Worm (Caenorhabditis elegans) whole organism, L4 larva: ENCODE measurements around the gene F55C10.4.

ENCODE experiments used
- F37D6.2 ChIP-seq: sonication (generic microtip); optimal IDR thresholded peaks from 2 replicates; lab custom pipeline; 2016; ENCODE audit warnings: mild to moderate bottlenecking, missing genetic modification characterization, missing compliant biosample characterization
- F49E8.2 ChIP-seq: sonication (generic microtip); optimal IDR thresholded peaks from 2 replicates; lab custom pipeline; 2016; ENCODE audit warnings: missing compliant biosample characterization, mild to moderate bottlenecking, missing genetic modification characterization, borderline replicate concordance
- R02D3.7 ChIP-seq: fragments of 150-350 bp; sonication (generic microtip); optimal IDR thresholded peaks from 3 replicates; lab custom pipeline; 2014; ENCODE audit warnings: missing biosample characterization, missing genetic modification characterization
- Y48G9A.11 ChIP-seq: fragments of 200-800 bp; sonication (Bioruptor generic); IDR thresholded peaks from 2 replicates; pipeline ENCODE4 v1.3.6; 2022; ENCODE audit warnings: missing genetic modification reagents, missing genetic modification characterization, missing compliant biosample characterization
- Y5F2A.4 ChIP-seq: fragments of 200-800 bp; sonication (Bioruptor generic); optimal IDR thresholded peaks from 2 replicates; lab custom pipeline; 2018; ENCODE audit warnings: mild to moderate bottlenecking, missing genetic modification characterization, missing compliant biosample characterization
- aha-1 ChIP-seq: fragments of 150-350 bp; peaks from one replicate; lab custom pipeline; 2014; ENCODE audit warnings: missing biosample characterization, missing genetic modification characterization
- ama-1 ChIP-seq: fragments of 150-350 bp; optimal IDR thresholded peaks from 2 replicates; lab custom pipeline; 2014; ENCODE audit warnings: inconsistent platforms, mixed read lengths
- arid-1 ChIP-seq: fragments of 200-800 bp; sonication (Bioruptor generic); conservative IDR thresholded peaks from 2 replicates; pipeline ENCODE4 v1.3.6; 2022; ENCODE audit warnings: missing genetic modification reagents, missing genetic modification characterization, missing compliant biosample characterization
- ceh-28 ChIP-seq: fragments of 150-350 bp; optimal IDR thresholded peaks from 2 replicates; lab custom pipeline; 2014; ENCODE audit warnings: missing biosample characterization, missing genetic modification reagents, missing genetic modification characterization
- ceh-82 ChIP-seq: sonication (generic microtip); optimal IDR thresholded peaks from 2 replicates; lab custom pipeline; 2017; ENCODE audit warnings: missing biosample characterization, missing genetic modification characterization
- ctbp-1 ChIP-seq: fragments of 200-800 bp; sonication (Bioruptor generic); IDR thresholded peaks from 2 replicates; pipeline ENCODE4 v1.3.6; 2022; ENCODE audit warnings: missing genetic modification reagents, missing genetic modification characterization, missing compliant biosample characterization
- daf-19 ChIP-seq: fragments of 200-800 bp; sonication (Bioruptor generic); conservative IDR thresholded peaks from 2 replicates; pipeline ENCODE4 v1.3.6; 2022; ENCODE audit warnings: missing genetic modification characterization, missing compliant biosample characterization
- dmd-9 ChIP-seq: fragments of 200-800 bp; sonication (Bioruptor generic); IDR thresholded peaks from 2 replicates; pipeline ENCODE4 v1.3.6; 2022; ENCODE audit warnings: missing genetic modification reagents, missing genetic modification characterization, missing compliant biosample characterization
- duxl-1 ChIP-seq: sonication (generic microtip); optimal IDR thresholded peaks from 2 replicates; lab custom pipeline; 2016; ENCODE audit warnings: mild to moderate bottlenecking, missing genetic modification characterization, moderate library complexity, missing compliant biosample characterization; ENCODE audit not compliant: poor library complexity
- gei-8 ChIP-seq: fragments of 200-800 bp; sonication (Bioruptor generic); optimal IDR thresholded peaks from 2 replicates; lab custom pipeline; 2018; ENCODE audit warnings: mild to moderate bottlenecking, missing genetic modification characterization, missing compliant biosample characterization
- jun-1 ChIP-seq: fragments of 150-350 bp; optimal IDR thresholded peaks from 2 replicates; lab custom pipeline; 2014; ENCODE audit warnings: missing biosample characterization, missing genetic modification reagents, missing genetic modification characterization
- lim-7 ChIP-seq: fragments of 200-800 bp; sonication (Bioruptor generic); IDR thresholded peaks from 2 replicates; pipeline ENCODE4 v1.3.6; 2022; ENCODE audit warnings: missing genetic modification characterization, missing compliant biosample characterization
- lin-13 ChIP-seq: fragments of 150-350 bp; optimal IDR thresholded peaks from 2 replicates; lab custom pipeline; 2014; ENCODE audit warnings: missing biosample characterization, missing genetic modification reagents, missing genetic modification characterization
- lin-15B ChIP-seq: fragments of 150-350 bp; sonication (generic microtip); optimal IDR thresholded peaks from 3 replicates; lab custom pipeline; 2014; ENCODE audit warnings: missing biosample characterization, missing genetic modification characterization
- lin-29 ChIP-seq: fragments of 200-800 bp; sonication (Bioruptor generic); IDR thresholded peaks from 2 replicates; pipeline ENCODE4 v1.3.6; 2022; ENCODE audit warnings: missing genetic modification reagents, missing genetic modification characterization, missing compliant biosample characterization
- lsy-2 ChIP-seq, 2 experiments: fragments of 150-350 bp in 1 of 2; sonication (generic microtip) in 1 of 2; optimal IDR thresholded peaks; 2 replicates each; lab custom pipeline; 2014 to 2017; ENCODE audit warnings: missing biosample characterization in 2 of 2, missing genetic modification characterization in 2 of 2
- madf-9 ChIP-seq: fragments of 200-800 bp; sonication (Bioruptor generic); conservative IDR thresholded peaks from 2 replicates; pipeline ENCODE4 v1.3.6; 2022; ENCODE audit warnings: missing genetic modification reagents, missing genetic modification characterization, missing compliant biosample characterization
- nhr-237 ChIP-seq: sonication (generic microtip); optimal IDR thresholded peaks from 2 replicates; lab custom pipeline; 2017; ENCODE audit warnings: missing biosample characterization, missing genetic modification characterization
- nhr-42 ChIP-seq: fragments of 200-800 bp; sonication (Bioruptor generic); IDR thresholded peaks from 2 replicates; pipeline ENCODE4 v1.3.6; 2022; ENCODE audit warnings: missing genetic modification characterization, missing compliant biosample characterization
- nhr-48 ChIP-seq: sonication (generic microtip); optimal IDR thresholded peaks from 2 replicates; lab custom pipeline; 2016; ENCODE audit warnings: mild to moderate bottlenecking, missing genetic modification characterization, missing compliant biosample characterization
- nhr-77 ChIP-seq: fragments of 150-350 bp; optimal IDR thresholded peaks from 2 replicates; lab custom pipeline; 2014; ENCODE audit warnings: missing biosample characterization, missing genetic modification characterization
- php-3 ChIP-seq: fragments of 200-800 bp; sonication (Bioruptor generic); IDR thresholded peaks from 2 replicates; pipeline ENCODE4 v1.3.6; 2022; ENCODE audit warnings: missing genetic modification reagents, missing genetic modification characterization, missing compliant biosample characterization
- pqm-1 ChIP-seq: sonication (generic microtip); optimal IDR thresholded peaks from 2 replicates; lab custom pipeline; 2017; ENCODE audit warnings: missing biosample characterization, missing genetic modification characterization
- set-16 ChIP-seq: fragments of 200-800 bp; sonication (Bioruptor generic); IDR thresholded peaks from 2 replicates; pipeline ENCODE4 v1.3.6; 2022; ENCODE audit warnings: missing genetic modification reagents, missing genetic modification characterization, missing compliant biosample characterization
- snpc-1.2 ChIP-seq: fragments of 200-800 bp; sonication (Bioruptor generic); IDR thresholded peaks from 2 replicates; pipeline ENCODE4 v1.3.6; 2022; ENCODE audit warnings: missing genetic modification reagents, missing genetic modification characterization, missing compliant biosample characterization
- tra-1 ChIP-seq: fragments of 200-800 bp; sonication (Bioruptor generic); IDR thresholded peaks from 2 replicates; pipeline ENCODE4 v1.3.6; 2022; ENCODE audit warnings: missing genetic modification reagents, missing genetic modification characterization, missing compliant biosample characterization
- unc-62 ChIP-seq, 3 experiments: fragments of 150-350 bp in 1 of 3; sonication (generic microtip); optimal IDR thresholded peaks in 2 of 3; peaks in 1 of 3; 1 replicate in 1 of 3; 2 replicates in 2 of 3; lab custom pipeline; 2014 to 2017; ENCODE audit warnings: missing biosample characterization in 3 of 3, missing genetic modification characterization in 3 of 3, missing genetic modification reagents in 3 of 3, missing genotype in 1 of 3
- zfp-2 ChIP-seq: sonication (generic microtip); optimal IDR thresholded peaks from 2 replicates; lab custom pipeline; 2016; ENCODE audit warnings: mild to moderate bottlenecking, missing genetic modification characterization, missing compliant biosample characterization
- zfp-3 ChIP-seq: fragments of 200-800 bp; sonication (Bioruptor generic); conservative IDR thresholded peaks from 2 replicates; pipeline ENCODE4 v1.3.6; 2022; ENCODE audit warnings: missing genetic modification reagents, missing genetic modification characterization, missing compliant biosample characterization
- ztf-11 ChIP-seq: fragments of 150-350 bp; optimal IDR thresholded peaks from 2 replicates; lab custom pipeline; 2014; ENCODE audit warnings: missing biosample characterization, missing genetic modification characterization

F55C10.4 gene

DNA sequence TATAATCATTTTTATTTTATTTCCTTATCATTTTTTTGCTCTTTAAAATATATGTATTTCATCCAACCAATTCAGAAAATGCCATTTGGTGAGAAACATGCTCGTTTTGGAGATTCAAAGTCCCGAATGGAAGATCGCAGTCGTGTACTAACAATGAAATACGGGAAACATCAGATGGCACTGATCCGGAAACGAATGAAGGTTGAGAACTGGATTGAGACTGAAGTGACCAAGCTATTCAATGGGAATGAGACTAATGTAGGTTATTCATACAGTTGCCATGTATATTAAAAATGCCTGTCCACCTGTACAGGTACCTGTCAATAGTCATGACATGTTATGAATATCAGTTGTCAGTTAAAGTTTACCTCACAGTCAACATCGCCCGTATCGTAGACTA is 3.5 kb upstream of the F55C10.4 start, which contains the start of gene F55C10.5:
F55C10.5 (plus strand) TSS at position 74 of the 400 bp plus-strand sequence.
- no peak for TF ChIP-seq snpc-1.2 (GFP tag; lab: Robert Waterston, UW)
- no peak for TF ChIP-seq nhr-237 (tag; lab: Kevin White, UChicago)
- peak in 1 of 2 experiments; percentile 94 for TF ChIP-seq unc-62 (GFP tag; optimal IDR thresholded peaks at IDR 0.05 in 1 of 2; lab: Kevin White, UChicago)
- no peak for TF ChIP-seq unc-62 (tag; optimal IDR thresholded peaks at IDR 0.05; lab: Kevin White, UChicago)
- no peak for TF ChIP-seq lin-15B (tag; lab: Kevin White, UChicago)
- no peak for TF ChIP-seq ctbp-1 (GFP tag; lab: Robert Waterston, UW)
- no peak for TF ChIP-seq gei-8

DNA sequence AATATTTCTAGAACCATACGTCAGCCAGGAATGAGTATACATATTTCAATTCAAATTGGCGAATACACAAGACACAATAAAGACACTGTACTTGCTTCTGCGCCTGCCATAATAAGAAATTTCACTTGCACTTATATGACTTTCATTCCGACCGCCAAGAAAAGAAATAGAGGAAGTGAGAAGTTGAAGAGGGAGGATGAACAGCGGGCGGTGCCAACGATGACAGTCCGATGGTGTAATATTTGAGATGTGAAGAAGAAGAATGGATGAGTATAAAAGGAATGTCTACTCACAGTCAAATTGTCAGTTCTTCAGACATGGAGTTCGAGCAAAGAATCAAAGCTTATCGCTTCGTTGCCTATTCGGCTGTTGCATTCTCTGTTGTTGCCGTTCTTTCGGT is 1.5 kb upstream of the F55C10.4 start, which contains the start of gene col-154:
col-154 (plus strand) TSS at position 301 of the 400 bp plus-strand sequence.
- TF ChIP-seq madf-9 (GFP tag; lab: Robert Waterston, UW), result no peak
- TF ChIP-seq R02D3.7 (tag; lab: Kevin White, UChicago), result no peak
- no peak for TF ChIP-seq nhr-48
- no peak for TF ChIP-seq ceh-82 (tag; lab: Kevin White, UChicago)
- TF ChIP-seq set-16 (GFP tag; lab: Robert Waterston, UW), result no peak
- no peak for TF ChIP-seq dmd-9
- TF ChIP-seq tra-1 (GFP tag; lab: Robert Waterston, UW), result no peak
- no peak for TF ChIP-seq lin-13 (GFP tag; lab: Kevin White, UChicago)
- no peak for TF ChIP-seq ztf-11 (tag; lab: Kevin White, UChicago)
- no peak for TF ChIP-seq lim-7
- TF ChIP-seq snpc-1.2 (GFP tag; lab: Robert Waterston, UW), result no peak
- TF ChIP-seq nhr-77, result no peak
- TF ChIP-seq daf-19, result no peak

DNA sequence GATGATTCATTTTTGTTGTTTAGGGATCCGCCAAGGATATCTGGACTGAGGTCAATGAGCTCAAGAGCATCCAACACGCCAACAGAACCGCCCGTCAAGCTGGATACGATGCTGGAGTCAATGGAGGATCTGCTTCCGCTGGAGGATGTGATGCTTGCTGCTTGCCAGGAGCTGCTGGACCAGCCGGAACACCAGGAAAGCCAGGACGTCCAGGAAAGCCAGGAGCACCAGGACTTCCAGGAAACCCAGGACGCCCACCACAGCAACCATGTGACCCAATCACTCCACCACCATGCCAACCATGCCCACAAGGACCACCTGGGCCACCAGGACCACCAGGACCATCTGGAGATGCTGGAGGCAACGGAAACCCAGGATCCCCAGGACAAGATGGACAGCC is 945 bp upstream of the F55C10.4 start:
- peak; percentile 79 for TF ChIP-seq set-16 (GFP tag; lab: Robert Waterston, UW)

DNA sequence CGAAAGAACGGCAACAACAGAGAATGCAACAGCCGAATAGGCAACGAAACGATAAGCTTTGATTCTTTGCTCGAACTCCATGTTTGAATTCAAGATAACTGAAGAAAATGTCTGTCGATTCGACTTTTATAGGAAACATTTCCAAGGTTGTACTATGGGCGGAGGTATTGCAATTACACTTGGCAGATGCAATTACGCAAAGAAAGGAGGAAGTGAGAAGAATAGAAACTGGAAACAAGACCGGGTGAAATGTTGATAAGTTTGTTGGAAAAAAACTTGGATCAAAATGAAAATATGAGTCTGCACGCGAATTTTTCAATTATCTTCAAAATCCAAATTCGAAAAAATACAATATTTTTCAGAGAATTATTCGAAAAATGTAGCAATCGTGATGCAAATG is 3.2 kb downstream of the F55C10.4 start, which contains the start of gene col-155:
col-155 (minus strand) TSS at position 101 of the 400 bp plus-strand sequence.
- no peak for TF ChIP-seq php-3 (GFP tag; lab: Robert Waterston, UW)
- TF ChIP-seq ama-1 (lab: Kevin White, UChicago), result no peak
- no peak for TF ChIP-seq F37D6.2 (tag; lab: Kevin White, UChicago)
- no peak for TF ChIP-seq pqm-1
- no peak for TF ChIP-seq lin-15B (tag; lab: Kevin White, UChicago)
- TF ChIP-seq arid-1 (GFP tag; lab: Robert Waterston, UW), result no peak
- no peak for TF ChIP-seq zfp-2 (tag; lab: Kevin White, UChicago)
- TF ChIP-seq lin-29 (GFP tag; lab: Robert Waterston, UW), result no peak
- TF ChIP-seq lsy-2 (tag; optimal IDR thresholded peaks at IDR 0.05; lab: Kevin White, UChicago), result no peak
- TF ChIP-seq ceh-28 (tag; lab: Kevin White, UChicago), result no peak
- no peak for TF ChIP-seq nhr-42
- TF ChIP-seq F49E8.2 (tag; lab: Kevin White, UChicago), result no peak
- no peak for TF ChIP-seq dmd-9
- no peak for TF ChIP-seq nhr-237 (tag; lab: Kevin White, UChicago)
- TF ChIP-seq jun-1 (tag; lab: Kevin White, UChicago), result no peak
- TF ChIP-seq zfp-3 (GFP tag; lab: Robert Waterston, UW), result no peak
- TF ChIP-seq ztf-11 (tag; lab: Kevin White, UChicago), result no peak
- no peak for TF ChIP-seq duxl-1

DNA sequence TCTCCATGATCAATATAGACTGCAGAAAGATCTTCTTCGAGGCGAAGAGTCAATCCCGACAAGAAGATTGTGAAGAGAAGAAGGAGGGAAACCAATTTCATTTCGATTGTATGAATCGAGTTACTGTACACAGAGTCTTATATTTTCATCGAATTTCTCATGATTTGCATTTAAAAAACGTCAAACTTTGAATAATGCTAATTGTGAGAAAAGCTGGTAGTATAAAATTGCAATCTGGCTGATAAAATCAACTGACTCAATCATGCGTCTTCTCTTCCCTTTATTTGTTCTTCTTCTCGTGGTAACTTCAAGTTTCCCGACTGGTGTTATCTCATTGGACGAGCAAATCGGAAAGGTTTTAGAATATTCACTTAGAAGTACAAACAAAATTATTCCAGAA is 3.9 kb downstream of the F55C10.4 start, which contains the start of the genes K03B8.11 and K03B8.14:
K03B8.11 (minus strand) TSS at position 101 of the 400 bp plus-strand sequence.
K03B8.14 (plus strand) TSS at position 110 of the 400 bp plus-strand sequence.
- TF ChIP-seq Y48G9A.11 (no peak), aha-1 (peak; percentile 31), Y5F2A.4 (GFP tag; lab: Kevin White, UChicago) (no peak)
- TF ChIP-seq, all 104 proteins: peak for 1
